Worm (Caenorhabditis elegans) whole organism, young adult: ENCODE results near the gene math-39.

Experiments
- ama-1 ChIP-seq, 3 experiments: fragments of 150-350 bp in 1 of 3; sonication (generic microtip) in 2 of 3; optimal IDR thresholded peaks; 2 replicates each; lab custom pipeline; 2014 to 2018; ENCODE audit warnings: missing biosample characterization in 2 of 3, missing genetic modification characterization in 2 of 3, missing genetic modification reagents in 2 of 3
- athp-1 ChIP-seq: sonication (generic microtip); optimal IDR thresholded peaks from 2 replicates; lab custom pipeline; 2017; ENCODE audit warnings: mild to moderate bottlenecking, missing genetic modification characterization, missing compliant biosample characterization
- ceh-40 ChIP-seq: fragments of 200-800 bp; sonication (Bioruptor generic); IDR thresholded peaks from 2 replicates; pipeline ENCODE4 v1.3.6; 2022; ENCODE audit warnings: missing genetic modification characterization, missing compliant biosample characterization
- hlh-12 ChIP-seq: sonication (generic microtip); optimal IDR thresholded peaks from 2 replicates; lab custom pipeline; 2016; ENCODE audit warnings: missing genetic modification characterization, missing compliant biosample characterization
- hmg-1.2 ChIP-seq: fragments of 200-800 bp; sonication (Bioruptor generic); IDR thresholded peaks from 2 replicates; pipeline ENCODE4 v1.3.6; 2022; ENCODE audit warnings: missing genetic modification reagents, missing genetic modification characterization, missing compliant biosample characterization
- rcor-1 ChIP-seq: fragments of 200-800 bp; sonication (Bioruptor generic); IDR thresholded peaks from 2 replicates; pipeline ENCODE4 v1.3.6; 2022; ENCODE audit warnings: missing genetic modification reagents, missing genetic modification characterization, missing compliant biosample characterization
- rec-8 ChIP-seq, 2 experiments: sonication (generic microtip); optimal IDR thresholded peaks; 2 replicates each; lab custom pipeline; 2016; ENCODE audit warnings: mild to moderate bottlenecking in 2 of 2, missing genetic modification characterization in 2 of 2, missing genetic modification reagents in 2 of 2, missing genotype in 2 of 2, missing biosample characterization in 1 of 2, missing compliant biosample characterization in 1 of 2, moderate library complexity in 1 of 2
- sea-2 ChIP-seq: fragments of 200-800 bp; sonication (Bioruptor generic); IDR thresholded peaks from 2 replicates; pipeline ENCODE4 v1.3.6; 2022; ENCODE audit warnings: missing genetic modification characterization, missing compliant biosample characterization
- unc-62 ChIP-seq: fragments of 150-350 bp; optimal IDR thresholded peaks from 2 replicates; lab custom pipeline; 2014; ENCODE audit warnings: missing biosample characterization, missing genetic modification reagents, missing genetic modification characterization

DNA sequence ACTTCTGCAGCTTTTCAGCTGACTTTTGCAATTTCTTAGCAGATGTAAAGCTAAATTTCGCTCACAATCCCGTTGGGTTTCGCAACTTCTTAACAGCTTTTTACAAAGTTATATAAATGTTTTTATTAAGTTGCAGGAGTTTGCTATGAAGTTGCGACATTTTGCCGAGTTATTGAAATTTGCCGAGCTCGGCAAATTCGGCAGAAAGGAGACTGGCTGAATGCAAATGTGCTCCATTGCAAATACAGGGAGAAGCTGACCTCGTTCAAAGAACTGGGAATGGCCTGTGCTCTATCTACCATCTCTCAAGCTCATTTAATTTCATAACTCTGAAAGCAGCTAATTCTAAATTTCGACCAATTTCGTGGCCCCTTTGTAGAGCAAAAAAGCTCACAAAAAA is 47.3 kb upstream of the math-39 start, which contains the start of gene C08F1.11:
- TF ChIP-seq rec-8 (tag; optimal IDR thresholded peaks at IDR 0.05; lab: Kevin White, UChicago) (no peak), ama-1 (optimal IDR thresholded peaks at IDR 0.05; lab: Kevin White, UChicago) (no peak), ama-1 (GFP tag; optimal IDR thresholded peaks at IDR 0.05; lab: Kevin White, UChicago) (no peak), athp-1 (tag; lab: Kevin White, UChicago) (no peak), unc-62 (GFP tag; lab: Kevin White, UChicago) (no peak), sea-2 (GFP tag; lab: Robert Waterston, UW) (no peak), ceh-40 (GFP tag; lab: Robert Waterston, UW) (no peak), rcor-1 (GFP tag; lab: Robert Waterston, UW) (no peak), hmg-1.2 (no peak), hlh-12 (no peak)
